Fruit fly (Drosophila melanogaster): ENCODE results near the gene dyw.

- no peak for TF ChIP-seq h (optimal IDR thresholded peaks at IDR 0.05)
- no peak for TF ChIP-seq ttk (optimal IDR thresholded peaks at IDR 0.05)
- no peak for TF ChIP-seq Myc (optimal IDR thresholded peaks at IDR 0.05)
Measured at dm6 chrX:2681601-2682000, 12.1 kb downstream of the dyw start, which contains the start of gene HLH3B.
